Worm (Caenorhabditis elegans): ENCODE results near the gene his-24.
"Not testable (repeated sequence)": the region's sequence is repeated elsewhere in the genome, so short reads cannot be mapped to it uniquely, and the experiment has no call there.

The his-24 gene

ce11 chrX:14517842-14518241 lies 27.9 kb downstream of the his-24 start:
- TF ChIP-seq B0310.2 (tag; optimal IDR thresholded peaks at IDR 0.05) (no peak), ceh-13 (GFP tag; optimal IDR thresholded peaks at IDR 0.05) (no peak), sea-1 (GFP tag; conservative IDR thresholded peaks at IDR 0.05) (no peak), F13C5.2 (tag; optimal IDR thresholded peaks at IDR 0.05) (no peak), ceh-36 (tag; optimal IDR thresholded peaks at IDR 0.05) (no peak), tbx-37 (GFP tag; conservative IDR thresholded peaks at IDR 0.05) (no peak), scrt-1 (GFP tag; IDR thresholded peaks at IDR 0.05) (no peak), hmg-4 (GFP tag; optimal IDR thresholded peaks at IDR 0.05) (no peak), pes-1 (GFP tag; IDR thresholded peaks at IDR 0.05) (no peak), tbx-11 (GFP tag; IDR thresholded peaks at IDR 0.05) (no peak), tra-4 (tag; optimal IDR thresholded peaks at IDR 0.05) (no peak), ama-1 (optimal IDR thresholded peaks at IDR 0.05) (no peak)

- TF ChIP-seq hnd-1 (tag; optimal IDR thresholded peaks at IDR 0.05) (no peak), aly-1 (tag; optimal IDR thresholded peaks at IDR 0.05) (no peak), flt-1 (GFP tag; IDR thresholded peaks at IDR 0.05) (no peak), ceh-13 (GFP tag; optimal IDR thresholded peaks at IDR 0.05) (no peak), ets-7 (tag; optimal IDR thresholded peaks at IDR 0.05) (no peak), tra-4 (tag; optimal IDR thresholded peaks at IDR 0.05) (no peak), tbx-11 (GFP tag; IDR thresholded peaks at IDR 0.05) (no peak), sea-1 (GFP tag; conservative IDR thresholded peaks at IDR 0.05) (no peak), hmbx-1 (tag; optimal IDR thresholded peaks at IDR 0.05) (no peak), B0310.2 (tag; optimal IDR thresholded peaks at IDR 0.05) (no peak), pes-1 (GFP tag; IDR thresholded peaks at IDR 0.05) (no peak), scrt-1 (GFP tag; IDR thresholded peaks at IDR 0.05) (no peak), ceh-36 (tag; optimal IDR thresholded peaks at IDR 0.05) (no peak), tbx-37 (GFP tag; conservative IDR thresholded peaks at IDR 0.05) (no peak), F13C5.2 (tag; optimal IDR thresholded peaks at IDR 0.05) (no peak), ama-1 (optimal IDR thresholded peaks at IDR 0.05) (no peak), hmg-4 (GFP tag; optimal IDR thresholded peaks at IDR 0.05) (no peak)
These were observed 30.6 kb downstream of the his-24 start, which contains the start of gene D1025.1 for ce11 chrX:14520463-14520862. Gene D1025.1 (plus strand): TSS chrX:14520763.

ce11 chrX:14523275-14523674 lies 33.4 kb downstream of the his-24 start, which contains the start of gene nspc-16:
Gene nspc-16 (plus strand): TSS chrX:14523575.
- TF ChIP-seq scrt-1 (GFP tag; IDR thresholded peaks at IDR 0.05), result no peak
- no peak for TF ChIP-seq ceh-36 (tag; optimal IDR thresholded peaks at IDR 0.05)
- TF ChIP-seq sea-1 (GFP tag; conservative IDR thresholded peaks at IDR 0.05), result no peak
- TF ChIP-seq tbx-37 (GFP tag; conservative IDR thresholded peaks at IDR 0.05), result no peak
- TF ChIP-seq F13C5.2 (tag; optimal IDR thresholded peaks at IDR 0.05), result no peak
- no peak for TF ChIP-seq ceh-13 (GFP tag; optimal IDR thresholded peaks at IDR 0.05)
- no peak for TF ChIP-seq tra-4 (tag; optimal IDR thresholded peaks at IDR 0.05)

- not testable (repeated sequence) for TF ChIP-seq B0310.2 (tag; optimal IDR thresholded peaks at IDR 0.05); sea-1 (GFP tag; conservative IDR thresholded peaks at IDR 0.05); ceh-13 (GFP tag; optimal IDR thresholded peaks at IDR 0.05)
These were observed 35.1 kb downstream of the his-24 start, which contains the start of gene nspc-17 for ce11 chrX:14525081-14525324. Gene nspc-17 (minus strand): TSS chrX:14525181.

- TF ChIP-seq flt-1 (GFP tag; IDR thresholded peaks at IDR 0.05), result 0 out of 2 replicates have a peak, but pooled peaks have one; percentile 8
- TF ChIP-seq ceh-36 (tag; optimal IDR thresholded peaks at IDR 0.05), result peak; percentile 8
- TF ChIP-seq B0310.2 (tag; optimal IDR thresholded peaks at IDR 0.05), result no peak
- no peak for TF ChIP-seq aly-1 (tag; optimal IDR thresholded peaks at IDR 0.05)
- TF ChIP-seq sea-1 (GFP tag; conservative IDR thresholded peaks at IDR 0.05), result peak; percentile 79
- peak; percentile 98 for TF ChIP-seq F13C5.2 (tag; optimal IDR thresholded peaks at IDR 0.05)
- TF ChIP-seq tbx-37 (GFP tag; conservative IDR thresholded peaks at IDR 0.05), result peak; percentile 60
- peak; percentile 95 for TF ChIP-seq hmg-4 (GFP tag; optimal IDR thresholded peaks at IDR 0.05)
- TF ChIP-seq ceh-13 (GFP tag; optimal IDR thresholded peaks at IDR 0.05), result peak; percentile 39
- no peak for TF ChIP-seq tra-4 (tag; optimal IDR thresholded peaks at IDR 0.05)
These were observed 35.7 kb downstream of the his-24 start for ce11 chrX:14525325-14526305.

- no peak for TF ChIP-seq hnd-1 (tag; optimal IDR thresholded peaks at IDR 0.05)
- TF ChIP-seq pes-1 (GFP tag; IDR thresholded peaks at IDR 0.05), result no peak
- TF ChIP-seq sea-1 (GFP tag; conservative IDR thresholded peaks at IDR 0.05), result no peak
- TF ChIP-seq F13C5.2 (tag; optimal IDR thresholded peaks at IDR 0.05), result no peak
These were observed 37.7 kb downstream of the his-24 start, which contains the start of gene nspc-18 for ce11 chrX:14527559-14527958. Gene nspc-18 (minus strand): TSS chrX:14527659.

ce11 chrX:14528399-14528798 lies 38.5 kb downstream of the his-24 start, which contains the start of gene nspc-19:
Gene nspc-19 (plus strand): TSS chrX:14528699.
- TF ChIP-seq hmg-4 (GFP tag; optimal IDR thresholded peaks at IDR 0.05); flt-1 (GFP tag; IDR thresholded peaks at IDR 0.05); pes-1 (GFP tag; IDR thresholded peaks at IDR 0.05): not testable (repeated sequence)

ce11 chrX:14530107-14530506 lies 40.2 kb downstream of the his-24 start, which contains the start of gene nspc-20:
Gene nspc-20 (minus strand): TSS chrX:14530207.
- no peak for TF ChIP-seq flt-1 (GFP tag; IDR thresholded peaks at IDR 0.05)
- TF ChIP-seq sea-1 (GFP tag; conservative IDR thresholded peaks at IDR 0.05), result no peak
- no peak for TF ChIP-seq tbx-37 (GFP tag; conservative IDR thresholded peaks at IDR 0.05)
- no peak for TF ChIP-seq pes-1 (GFP tag; IDR thresholded peaks at IDR 0.05)
- TF ChIP-seq hnd-1 (tag; optimal IDR thresholded peaks at IDR 0.05), result no peak
- TF ChIP-seq hmbx-1 (tag; optimal IDR thresholded peaks at IDR 0.05), result no peak
- no peak for TF ChIP-seq ceh-13 (GFP tag; optimal IDR thresholded peaks at IDR 0.05)
- TF ChIP-seq ets-7 (tag; optimal IDR thresholded peaks at IDR 0.05), result no peak
- TF ChIP-seq hmg-4 (GFP tag; optimal IDR thresholded peaks at IDR 0.05), result no peak
- no peak for TF ChIP-seq ceh-36 (tag; optimal IDR thresholded peaks at IDR 0.05)
- TF ChIP-seq ama-1 (optimal IDR thresholded peaks at IDR 0.05), result no peak
- TF ChIP-seq scrt-1 (GFP tag; IDR thresholded peaks at IDR 0.05), result no peak

Data from whole organism, early embryonic.